Fruit fly (Drosophila melanogaster) whole organism, wandering third instar larva: Measurements from ENCODE around the gene Slu7.

Experiments
- Abd-B ChIP-seq: fragments of >200 bp; optimal IDR thresholded peaks from 2 replicates; lab custom pipeline; 2017; ENCODE audit warnings: missing biosample characterization, missing genetic modification characterization
- CG32264 ChIP-seq: fragments of 200-800 bp; sonication (Bioruptor generic); optimal IDR thresholded peaks from 2 replicates; lab custom pipeline; 2016; ENCODE audit warnings: missing biosample characterization, missing genetic modification characterization
- CG9705 ChIP-seq: fragments of 200-800 bp; sonication (Bioruptor generic); optimal IDR thresholded peaks from 2 replicates; lab custom pipeline; 2018; ENCODE audit warnings: missing biosample characterization, mild to moderate bottlenecking, missing genetic modification characterization
- CrebA ChIP-seq: fragments of 200-800 bp; sonication (Bioruptor generic); optimal IDR thresholded peaks from 2 replicates; lab custom pipeline; 2016; ENCODE audit warnings: missing biosample characterization, mild to moderate bottlenecking, missing genetic modification characterization, borderline replicate concordance
- Dfd ChIP-seq: fragments of >200 bp; optimal IDR thresholded peaks from 2 replicates; lab custom pipeline; 2017; ENCODE audit warnings: missing biosample characterization, missing genetic modification characterization
- Dif ChIP-seq: fragments of 200-275, 200-300 bp; sonication (Bioruptor generic); optimal IDR thresholded peaks from 2 replicates; lab custom pipeline; 2018; ENCODE audit warnings: missing biosample characterization, missing genetic modification characterization; ENCODE audit not compliant: partially characterized antibody
- HLH106 ChIP-seq: fragments of 200-800 bp; optimal IDR thresholded peaks from 3 replicates; lab custom pipeline; 2019; ENCODE audit warnings: missing biosample characterization, mild to moderate bottlenecking, missing genetic modification characterization, moderate library complexity
- Hnf4 ChIP-seq: fragments of 200-800 bp; sonication (Bioruptor generic); optimal IDR thresholded peaks from 2 replicates; lab custom pipeline; 2016; ENCODE audit warnings: missing biosample characterization, mild to moderate bottlenecking, missing genetic modification characterization
- Hr78 ChIP-seq: fragments of >200 bp; optimal IDR thresholded peaks from 2 replicates; lab custom pipeline; 2017; ENCODE audit warnings: missing biosample characterization, missing genetic modification characterization
- Hr83 ChIP-seq: fragments of 200-300 bp; sonication (Bioruptor generic); optimal IDR thresholded peaks from 2 replicates; lab custom pipeline; 2016; ENCODE audit warnings: missing biosample characterization, mild to moderate bottlenecking, missing genetic modification characterization, moderate library complexity; ENCODE audit not compliant: poor library complexity, severe bottlenecking
- Mio ChIP-seq: sonication (Bioruptor generic); optimal IDR thresholded peaks from 2 replicates; lab custom pipeline; 2016; ENCODE audit warnings: missing biosample characterization, missing genetic modification characterization
- Myc ChIP-seq: fragments of >200 bp; optimal IDR thresholded peaks from 2 replicates; lab custom pipeline; 2017
- N ChIP-seq: fragments of >200 bp; optimal IDR thresholded peaks from 2 replicates; lab custom pipeline; 2018; ENCODE audit warnings: missing biosample characterization, missing external identifiers, missing genetic modification characterization
- OdsH ChIP-seq: fragments of 200-800 bp; sonication (Bioruptor generic); optimal IDR thresholded peaks from 2 replicates; lab custom pipeline; 2016; ENCODE audit warnings: missing biosample characterization, mild to moderate bottlenecking, missing genetic modification characterization
- Rel ChIP-seq, 2 experiments: fragments of 200-800 bp; sonication (Bioruptor generic) in 1 of 2; optimal IDR thresholded peaks; 2 replicates in 1 of 2; 3 replicates in 1 of 2; lab custom pipeline; 2016 to 2019; ENCODE audit warnings: mild to moderate bottlenecking in 2 of 2, missing biosample characterization in 2 of 2, missing genetic modification characterization in 2 of 2, moderate library complexity in 1 of 2
- Sp1 ChIP-seq: fragments of 200-800 bp; sonication (Bioruptor generic); optimal IDR thresholded peaks from 3 replicates; lab custom pipeline; 2019; ENCODE audit warnings: missing biosample characterization, mild to moderate bottlenecking, missing genetic modification characterization, moderate library complexity
- br ChIP-seq: fragments of 200-800 bp; sonication (Bioruptor generic); optimal IDR thresholded peaks from 2 replicates; lab custom pipeline; 2016; ENCODE audit warnings: missing biosample characterization, missing genetic modification characterization
- brk ChIP-seq: fragments of 200-800 bp; sonication (Bioruptor generic); optimal IDR thresholded peaks from 2 replicates; lab custom pipeline; 2016; ENCODE audit warnings: missing biosample characterization, mild to moderate bottlenecking, missing genetic modification characterization
- dl ChIP-seq, 2 experiments: fragments of 175-275, 200-275 bp in 1 of 2; fragments of 200-275 bp in 1 of 2; sonication (Bioruptor generic); optimal IDR thresholded peaks; lab custom pipeline; 2018; ENCODE audit warnings: mild to moderate bottlenecking in 2 of 2, missing biosample characterization in 2 of 2, missing genetic modification characterization in 2 of 2, moderate library complexity in 2 of 2; ENCODE audit not compliant: partially characterized antibody in 2 of 2, insufficient read depth in 1 of 2
- dmrt93B ChIP-seq: fragments of 200-800 bp; sonication (Bioruptor generic); optimal IDR thresholded peaks from 2 replicates; lab custom pipeline; 2018; ENCODE audit warnings: missing biosample characterization, mild to moderate bottlenecking, missing genetic modification characterization
- dsf ChIP-seq: sonication (Bioruptor generic); optimal IDR thresholded peaks from 2 replicates; lab custom pipeline; 2016; ENCODE audit warnings: missing biosample characterization, missing genetic modification characterization, borderline replicate concordance
- ey ChIP-seq: fragments of 200-800 bp; sonication (Bioruptor generic); optimal IDR thresholded peaks from 2 replicates; lab custom pipeline; 2016; ENCODE audit warnings: missing biosample characterization, missing genetic modification characterization
- foxo ChIP-seq, 2 experiments: fragments of 200-800 bp; sonication (Bioruptor generic); optimal IDR thresholded peaks; 2 replicates in 1 of 2; 3 replicates in 1 of 2; lab custom pipeline; 2016 to 2017; ENCODE audit warnings: missing biosample characterization in 2 of 2, missing genetic modification characterization in 2 of 2
- fru ChIP-seq: fragments of 200-800 bp; sonication (Bioruptor generic); optimal IDR thresholded peaks from 3 replicates; lab custom pipeline; 2016; ENCODE audit warnings: missing biosample characterization, mild to moderate bottlenecking, missing genetic modification characterization
- h ChIP-seq: fragments of 200-800 bp; sonication (Bioruptor generic); optimal IDR thresholded peaks from 3 replicates; lab custom pipeline; 2016; ENCODE audit warnings: missing biosample characterization, mild to moderate bottlenecking, missing genetic modification characterization
- jim ChIP-seq: fragments of 175-275, 200-325 bp; sonication (Bioruptor generic); optimal IDR thresholded peaks from 2 replicates; lab custom pipeline; 2016; ENCODE audit warnings: missing biosample characterization, mild to moderate bottlenecking, missing genetic modification characterization
- lola ChIP-seq: fragments of >200 bp; optimal IDR thresholded peaks from 2 replicates; lab custom pipeline; 2017; ENCODE audit warnings: missing biosample characterization, missing genetic modification characterization
- pan ChIP-seq: fragments of >200 bp; optimal IDR thresholded peaks from 2 replicates; lab custom pipeline; 2017
- psq ChIP-seq: fragments of 200-800 bp; sonication (Bioruptor generic); optimal IDR thresholded peaks from 3 replicates; lab custom pipeline; 2017; ENCODE audit warnings: missing biosample characterization, mild to moderate bottlenecking, missing genetic modification characterization, moderate library complexity
- rgr ChIP-seq: fragments of 200-800 bp; sonication (Bioruptor generic); optimal IDR thresholded peaks from 3 replicates; lab custom pipeline; 2016; ENCODE audit warnings: missing biosample characterization, mild to moderate bottlenecking, missing genetic modification characterization
- sv ChIP-seq: fragments of 200-800 bp; sonication (Bioruptor generic); optimal IDR thresholded peaks from 3 replicates; lab custom pipeline; 2016; ENCODE audit warnings: missing biosample characterization, missing genetic modification characterization
- usp ChIP-seq: fragments of >200 bp; optimal IDR thresholded peaks from 2 replicates; lab custom pipeline; 2017; ENCODE audit warnings: missing biosample characterization, missing genetic modification characterization
- woc ChIP-seq: sonication (Bioruptor generic); optimal IDR thresholded peaks from 2 replicates; lab custom pipeline; 2016; ENCODE audit warnings: missing biosample characterization, mild to moderate bottlenecking, missing genetic modification characterization

Gene Slu7

dm6 chr3R:29066285-29066684 lies 27.4 kb upstream of the Slu7 start:
- no peak for TF ChIP-seq dl (GFP tag; optimal IDR thresholded peaks at IDR 0.05; lab: Kevin White, UChicago; ENCODE audit: insufficient read depth in 1 of 2, partially characterized antibody in 2 of 2)

dm6 chr3R:29064682-29065100 lies 25.8 kb upstream of the Slu7 start:
- TF ChIP-seq lola (GFP tag; lab: Kevin White, UChicago) (no peak), fru (GFP tag; lab: Kevin White, UChicago) (peak; percentile 54), pan (no peak), h (GFP tag; lab: Kevin White, UChicago) (peak; percentile 32), Hnf4 (GFP tag; lab: Kevin White, UChicago) (peak; percentile 18), Dif (GFP tag; lab: Kevin White, UChicago) (peak; percentile 64), usp (GFP tag; lab: Kevin White, UChicago) (no peak), HLH106 (no peak), Hr83 (GFP tag; lab: Kevin White, UChicago) (no peak), Abd-B (no peak), Myc (no peak), Rel (GFP tag; optimal IDR thresholded peaks at IDR 0.05; lab: Kevin White, UChicago) (no peak), Rel (tag; optimal IDR thresholded peaks at IDR 0.05; lab: Kevin White, UChicago) (no peak), OdsH (GFP tag; lab: Kevin White, UChicago) (peak; percentile 10), dsf (GFP tag; lab: Kevin White, UChicago) (no peak), dl (GFP tag; optimal IDR thresholded peaks at IDR 0.05; lab: Kevin White, UChicago; ENCODE audit: insufficient read depth in 1 of 2, partially characterized antibody in 2 of 2) (peak in 1 of 2 experiments; percentile 84), woc (GFP tag; lab: Kevin White, UChicago) (no peak), Dfd (GFP tag; lab: Kevin White, UChicago) (no peak), Hr78 (GFP tag; lab: Kevin White, UChicago) (no peak), ey (GFP tag; lab: Kevin White, UChicago) (peak; percentile 5), foxo (GFP tag; optimal IDR thresholded peaks at IDR 0.05; lab: Kevin White, UChicago) (peak in 1 of 2 experiments; percentile 37), brk (no peak), dmrt93B (no peak), N (GFP tag; lab: Kevin White, UChicago) (no peak), psq (no peak), jim (GFP tag; lab: Kevin White, UChicago) (no peak), br (GFP tag; lab: Kevin White, UChicago) (peak; percentile 57), Sp1 (no peak), Mio (GFP tag; lab: Kevin White, UChicago) (no peak), rgr (GFP tag; lab: Kevin White, UChicago) (peak; percentile 34), CG32264 (GFP tag; lab: Kevin White, UChicago) (no peak)
- TF ChIP-seq, all 38 proteins: peak for 10

dm6 chr3R:29063921-29064460 lies 25.1 kb upstream of the Slu7 start:
- TF ChIP-seq woc (GFP tag; lab: Kevin White, UChicago) = no peak
- TF ChIP-seq CG9705 (GFP tag; lab: Kevin White, UChicago) = no peak
- TF ChIP-seq Dif (GFP tag; lab: Kevin White, UChicago) = peak; percentile 71
- TF ChIP-seq ey (GFP tag; lab: Kevin White, UChicago) = no peak
- no peak for TF ChIP-seq CrebA (GFP tag; lab: Kevin White, UChicago)
- no peak for TF ChIP-seq Hr78 (GFP tag; lab: Kevin White, UChicago)
- TF ChIP-seq Myc = no peak
- TF ChIP-seq Hnf4 (GFP tag; lab: Kevin White, UChicago) = no peak
- TF ChIP-seq dl (GFP tag; optimal IDR thresholded peaks at IDR 0.05; lab: Kevin White, UChicago; ENCODE audit: insufficient read depth in 1 of 2, partially characterized antibody in 2 of 2) = peak in 1 of 2 experiments; percentile 50
- TF ChIP-seq N (GFP tag; lab: Kevin White, UChicago) = peak; percentile 47
- no peak for TF ChIP-seq OdsH (GFP tag; lab: Kevin White, UChicago)
- TF ChIP-seq psq = peak; percentile 45
- TF ChIP-seq sv (GFP tag; lab: Kevin White, UChicago) = no peak
- TF ChIP-seq CG32264 (GFP tag; lab: Kevin White, UChicago) = no peak
- no peak for TF ChIP-seq br (GFP tag; lab: Kevin White, UChicago)
- TF ChIP-seq Hr83 (GFP tag; lab: Kevin White, UChicago) = no peak
- TF ChIP-seq h (GFP tag; lab: Kevin White, UChicago) = no peak
- TF ChIP-seq rgr (GFP tag; lab: Kevin White, UChicago) = no peak
- no peak for TF ChIP-seq Dfd (GFP tag; lab: Kevin White, UChicago)
- TF ChIP-seq, all 38 proteins: peak for 4
